Fruit fly (Drosophila melanogaster): ENCODE data around the gene asl.

dm6 chr3R:5571756-5572155 lies 34.6 kb downstream of the asl start:
- TF ChIP-seq usp (GFP tag; optimal IDR thresholded peaks at IDR 0.05) (no peak), Rel (GFP tag; optimal IDR thresholded peaks at IDR 0.05) (no peak), Rel (tag; optimal IDR thresholded peaks at IDR 0.05) (peak; percentile 28), Abd-B (GFP tag; optimal IDR thresholded peaks at IDR 0.05) (no peak), br (GFP tag; optimal IDR thresholded peaks at IDR 0.05) (no peak), sage (GFP tag; optimal IDR thresholded peaks at IDR 0.05) (no peak)
